Fruit fly (Drosophila melanogaster): ENCODE data around the gene CG34258.

The CG34258 gene

DNA sequence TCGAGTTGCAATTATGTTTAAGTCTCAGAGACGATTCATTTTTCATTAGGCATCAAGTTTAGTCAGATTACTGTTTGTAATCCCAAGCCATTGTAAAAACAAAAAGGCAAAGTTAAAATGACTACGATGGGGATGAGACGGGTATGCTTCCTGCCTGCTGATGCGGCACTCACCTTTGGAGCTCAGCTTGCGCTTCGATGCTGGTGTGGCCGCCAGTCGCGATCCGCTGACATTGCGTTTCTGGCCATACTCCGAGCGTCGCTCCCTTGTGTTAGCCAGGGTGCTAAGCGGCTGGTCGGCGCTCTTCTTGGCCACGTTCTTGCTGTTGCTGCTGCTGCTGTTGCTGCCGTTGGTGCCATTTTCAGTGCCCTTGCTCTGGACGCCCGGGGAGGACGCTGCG is 31.8 kb downstream of the CG34258 start:
- no peak for TF ChIP-seq gl (tag; optimal IDR thresholded peaks at IDR 0.05)
- no peak for TF ChIP-seq rn (GFP tag; IDR thresholded peaks at IDR 0.05)
- no peak for TF ChIP-seq CG9948 (tag; optimal IDR thresholded peaks at IDR 0.05)
- no peak for TF ChIP-seq CG13204 (GFP tag; optimal IDR thresholded peaks at IDR 0.05)
- TF ChIP-seq CG14655 (GFP tag; optimal IDR thresholded peaks at IDR 0.05): no peak
- no peak for TF ChIP-seq Ets98B (GFP tag; IDR thresholded peaks at IDR 0.05)
- TF ChIP-seq EcR (GFP tag; optimal IDR thresholded peaks at IDR 0.05): no peak
- TF ChIP-seq fd96Ca (GFP tag; IDR thresholded peaks at IDR 0.05): no peak
- no peak for TF ChIP-seq CG10348 (GFP tag; IDR thresholded peaks at IDR 0.05)
- TF ChIP-seq CG8301 (tag; optimal IDR thresholded peaks at IDR 0.05): no peak
- no peak for TF ChIP-seq Pif1A (GFP tag; optimal IDR thresholded peaks at IDR 0.05)
- no peak for TF ChIP-seq CG34367 (tag; optimal IDR thresholded peaks at IDR 0.05)
- TF ChIP-seq D1 (tag; optimal IDR thresholded peaks at IDR 0.05): no peak
- TF ChIP-seq Pif1B (GFP tag; optimal IDR thresholded peaks at IDR 0.05): no peak
- no peak for TF ChIP-seq CG17806 (tag; optimal IDR thresholded peaks at IDR 0.05)
- TF ChIP-seq CG15710 (tag; optimal IDR thresholded peaks at IDR 0.05): no peak
- no peak for TF ChIP-seq CG32121 (GFP tag; IDR thresholded peaks at IDR 0.05)
- no peak for TF ChIP-seq CG8159 (tag; optimal IDR thresholded peaks at IDR 0.05)
- no peak for TF ChIP-seq CG12605 (GFP tag; IDR thresholded peaks at IDR 0.05)

dm6 chr3L:19914833-19915232 is 36.9 kb downstream of the CG34258 start, which contains the start of gene Rpn1:
Gene Rpn1 (plus strand): TSS chr3L:19915051.
- TF ChIP-seq CG4496 (GFP tag; IDR thresholded peaks at IDR 0.05) (peak; percentile 44; the same call in 1 of the 3 replicates), Snoo (tag; optimal IDR thresholded peaks at IDR 0.05) (no peak), gl (tag; optimal IDR thresholded peaks at IDR 0.05) (no peak), CG13204 (GFP tag; optimal IDR thresholded peaks at IDR 0.05) (no peak), CG8159 (tag; optimal IDR thresholded peaks at IDR 0.05) (no peak), D1 (tag; optimal IDR thresholded peaks at IDR 0.05) (no peak), CG9948 (tag; optimal IDR thresholded peaks at IDR 0.05) (no peak), Ets98B (GFP tag; IDR thresholded peaks at IDR 0.05) (no peak), CG8301 (tag; optimal IDR thresholded peaks at IDR 0.05) (no peak), CG17806 (tag; optimal IDR thresholded peaks at IDR 0.05) (no peak), CG10348 (GFP tag; IDR thresholded peaks at IDR 0.05) (no peak), CG34367 (tag; optimal IDR thresholded peaks at IDR 0.05) (no peak), EcR (GFP tag; optimal IDR thresholded peaks at IDR 0.05) (peak; percentile 5), CG12605 (GFP tag; IDR thresholded peaks at IDR 0.05) (no peak), CG14655 (GFP tag; optimal IDR thresholded peaks at IDR 0.05) (no peak), rn (GFP tag; IDR thresholded peaks at IDR 0.05) (no peak), fd96Ca (GFP tag; IDR thresholded peaks at IDR 0.05) (no peak), CG32121 (GFP tag; IDR thresholded peaks at IDR 0.05) (no peak)

dm6 chr3L:19913328-19913936 is 38.3 kb downstream of the CG34258 start, which contains the start of gene Mtr3:
Gene Mtr3 (minus strand): TSS chr3L:19913715.
- no peak for TF ChIP-seq EcR (GFP tag; optimal IDR thresholded peaks at IDR 0.05)
- TF ChIP-seq CG8159 (tag; optimal IDR thresholded peaks at IDR 0.05): no peak
- no peak for TF ChIP-seq CG9948 (tag; optimal IDR thresholded peaks at IDR 0.05)
- no peak for TF ChIP-seq Pif1A (GFP tag; optimal IDR thresholded peaks at IDR 0.05)
- no peak for TF ChIP-seq CG32121 (GFP tag; IDR thresholded peaks at IDR 0.05)
- no peak for TF ChIP-seq gl (tag; optimal IDR thresholded peaks at IDR 0.05)
- no peak for TF ChIP-seq Ets98B (GFP tag; IDR thresholded peaks at IDR 0.05)
- TF ChIP-seq CG13204 (GFP tag; optimal IDR thresholded peaks at IDR 0.05): no peak
- TF ChIP-seq CG8301 (tag; optimal IDR thresholded peaks at IDR 0.05): no peak
- TF ChIP-seq CG17806 (tag; optimal IDR thresholded peaks at IDR 0.05): no peak

DNA sequence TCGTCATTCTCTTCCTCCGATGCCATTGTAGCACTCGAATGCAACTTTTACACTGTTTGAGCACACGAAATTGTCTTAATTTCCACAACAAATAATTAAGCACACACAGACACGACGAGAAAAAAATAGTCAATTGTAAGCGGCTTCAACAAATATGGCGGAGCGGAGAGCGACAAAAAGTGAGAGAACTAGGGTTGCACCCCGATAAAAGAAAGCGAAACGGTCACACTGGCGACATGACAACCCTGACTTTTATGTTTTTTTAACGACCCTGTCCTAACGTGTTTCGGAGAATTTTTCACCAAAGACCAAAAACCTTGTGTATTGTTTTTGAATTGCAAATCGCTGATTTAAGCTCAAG is 41.7 kb downstream of the CG34258 start, which contains the start of the genes Mi-2 and Prp3:
Gene Mi-2 (minus strand): TSS at position 162 of the 361 bp plus-strand sequence.
Gene Prp3 (plus strand): TSS at position 247 of the 361 bp plus-strand sequence.
- TF ChIP-seq Snoo (tag; optimal IDR thresholded peaks at IDR 0.05): peak; percentile 21
- TF ChIP-seq CG15710 (tag; optimal IDR thresholded peaks at IDR 0.05): peak; percentile 10
- no peak for TF ChIP-seq CG8159 (tag; optimal IDR thresholded peaks at IDR 0.05)
- no peak for TF ChIP-seq CG14655 (GFP tag; optimal IDR thresholded peaks at IDR 0.05)
- no peak; the same call in 2 of the 3 replicates for TF ChIP-seq CG4496 (GFP tag; IDR thresholded peaks at IDR 0.05)
- TF ChIP-seq CG10348 (GFP tag; IDR thresholded peaks at IDR 0.05): no peak
- TF ChIP-seq CG12605 (GFP tag; IDR thresholded peaks at IDR 0.05): no peak
- TF ChIP-seq CG32121 (GFP tag; IDR thresholded peaks at IDR 0.05): no peak
- no peak for TF ChIP-seq gl (tag; optimal IDR thresholded peaks at IDR 0.05)
- TF ChIP-seq Ets98B (GFP tag; IDR thresholded peaks at IDR 0.05): peak; percentile 20; the same call in 1 of the 2 replicates
- TF ChIP-seq CG8301 (tag; optimal IDR thresholded peaks at IDR 0.05): no peak
- TF ChIP-seq CG9948 (tag; optimal IDR thresholded peaks at IDR 0.05): no peak

DNA sequence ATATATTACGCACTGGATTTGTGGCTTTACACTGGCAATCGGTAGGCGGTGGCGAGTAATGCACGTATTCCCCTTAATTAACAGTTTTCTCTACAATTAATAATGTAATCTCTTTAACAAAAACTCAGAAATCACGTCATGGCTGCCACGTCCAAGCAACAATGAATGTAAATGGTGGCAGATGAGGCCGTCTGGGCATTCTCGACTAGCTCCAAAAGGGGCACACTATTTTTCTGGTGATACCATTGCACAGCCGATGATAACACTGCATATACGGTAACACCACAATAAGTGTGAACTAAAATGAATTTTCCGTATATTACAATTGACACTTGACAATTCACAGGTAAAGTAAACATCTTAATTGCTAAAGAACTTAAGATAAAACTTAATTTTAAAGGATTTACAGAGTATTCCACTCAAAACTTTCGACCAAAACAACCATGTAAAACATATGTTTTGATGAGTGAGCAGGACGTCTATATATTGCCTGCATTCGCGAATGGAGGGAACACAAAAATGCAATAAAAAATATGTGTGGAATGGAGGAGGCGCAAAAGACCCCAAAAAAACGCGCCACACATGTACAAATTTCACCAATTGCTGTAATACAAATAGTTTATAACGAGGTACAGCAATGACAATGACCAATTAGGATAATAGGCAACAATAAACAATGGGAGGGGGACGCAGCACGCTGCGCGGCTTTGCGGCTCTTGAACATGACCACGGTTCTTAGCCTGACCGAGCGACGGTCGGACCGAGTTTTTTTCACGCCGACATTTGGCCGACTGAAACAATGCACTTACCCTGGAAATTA is 42.3 kb downstream of the CG34258 start:
- TF ChIP-seq CG15710 (tag; optimal IDR thresholded peaks at IDR 0.05) (no peak), CG8159 (tag; optimal IDR thresholded peaks at IDR 0.05) (peak; percentile 16)

Measured in whole organism, pupa.